Worm (Caenorhabditis elegans) whole organism, L4 larva: Measurements from ENCODE around the gene txdc-12.2.
A peak's percentile ranks its signal among the peaks of the same experiment; 100 is the strongest.
"Not testable (repeated sequence)": the region's sequence is repeated elsewhere in the genome, so short reads cannot be mapped to it uniquely, and the experiment has no call there.

ENCODE experiments used
- F26F4.8 ChIP-seq: fragments of 200-800 bp; sonication (Bioruptor generic); conservative IDR thresholded peaks from 2 replicates; pipeline ENCODE4 v1.3.6; 2022; ENCODE audit warnings: missing genetic modification characterization, missing compliant biosample characterization
- F44E2.7 ChIP-seq: fragments of 200-800 bp; sonication (Bioruptor generic); IDR thresholded peaks from 2 replicates; pipeline ENCODE4 v2.1.2; 2022; ENCODE audit warnings: missing genetic modification characterization, missing compliant biosample characterization
- Y105C5A.15 ChIP-seq: fragments of 200-800 bp; sonication (Bioruptor generic); IDR thresholded peaks from 2 replicates; pipeline ENCODE4 v1.3.6; 2022; ENCODE audit warnings: missing genetic modification characterization, missing compliant biosample characterization
- Y48G9A.11 ChIP-seq: fragments of 200-800 bp; sonication (Bioruptor generic); IDR thresholded peaks from 2 replicates; pipeline ENCODE4 v1.3.6; 2022; ENCODE audit warnings: missing genetic modification reagents, missing genetic modification characterization, missing compliant biosample characterization
- Y75B8A.6 ChIP-seq: fragments of 200-800 bp; sonication (Bioruptor generic); IDR thresholded peaks from 2 replicates; pipeline ENCODE4 v1.3.6; 2022; ENCODE audit warnings: missing genetic modification reagents, missing genetic modification characterization, missing compliant biosample characterization
- ZK337.2 ChIP-seq: fragments of 200-800 bp; sonication (Bioruptor generic); IDR thresholded peaks from 2 replicates; pipeline ENCODE4 v1.3.6; 2022; ENCODE audit warnings: missing genetic modification reagents, missing genetic modification characterization, missing compliant biosample characterization
- arid-1 ChIP-seq: fragments of 200-800 bp; sonication (Bioruptor generic); conservative IDR thresholded peaks from 2 replicates; pipeline ENCODE4 v1.3.6; 2022; ENCODE audit warnings: missing genetic modification reagents, missing genetic modification characterization, missing compliant biosample characterization
- ceh-82 ChIP-seq: sonication (generic microtip); optimal IDR thresholded peaks from 2 replicates; lab custom pipeline; 2017; ENCODE audit warnings: missing biosample characterization, missing genetic modification characterization
- ctbp-1 ChIP-seq: fragments of 200-800 bp; sonication (Bioruptor generic); IDR thresholded peaks from 2 replicates; pipeline ENCODE4 v1.3.6; 2022; ENCODE audit warnings: missing genetic modification reagents, missing genetic modification characterization, missing compliant biosample characterization
- daf-16 ChIP-seq, 3 experiments: sonication (generic microtip); optimal IDR thresholded peaks; 2 replicates each; lab custom pipeline; 2016 to 2017; ENCODE audit warnings: missing genetic modification characterization in 3 of 3, missing genetic modification reagents in 3 of 3, mild to moderate bottlenecking in 2 of 3, missing compliant biosample characterization in 2 of 3, missing biosample characterization in 1 of 3, moderate library complexity in 1 of 3
- dmd-6 ChIP-seq: fragments of 200-800 bp; sonication (Bioruptor generic); IDR thresholded peaks from 2 replicates; pipeline ENCODE4 v1.3.6; 2022; ENCODE audit warnings: missing genetic modification reagents, missing genetic modification characterization, missing compliant biosample characterization
- dmd-9 ChIP-seq: fragments of 200-800 bp; sonication (Bioruptor generic); IDR thresholded peaks from 2 replicates; pipeline ENCODE4 v1.3.6; 2022; ENCODE audit warnings: missing genetic modification reagents, missing genetic modification characterization, missing compliant biosample characterization
- dve-1 ChIP-seq: sonication (generic microtip); optimal IDR thresholded peaks from 2 replicates; lab custom pipeline; 2017; ENCODE audit warnings: antibody characterized with exemption, mild to moderate bottlenecking, missing genetic modification characterization, missing compliant biosample characterization; ENCODE audit not compliant: insufficient read depth
- egl-43 ChIP-seq: fragments of 200-800 bp; sonication (Bioruptor generic); IDR thresholded peaks from 2 replicates; pipeline ENCODE4 v1.3.6; 2022; ENCODE audit warnings: missing genetic modification reagents, missing genetic modification characterization, missing compliant biosample characterization
- fkh-10 ChIP-seq: fragments of 150-350 bp; optimal IDR thresholded peaks from 2 replicates; lab custom pipeline; 2014; ENCODE audit warnings: missing biosample characterization, missing genetic modification reagents, missing genetic modification characterization
- lim-7 ChIP-seq: fragments of 200-800 bp; sonication (Bioruptor generic); IDR thresholded peaks from 2 replicates; pipeline ENCODE4 v1.3.6; 2022; ENCODE audit warnings: missing genetic modification characterization, missing compliant biosample characterization
- lin-1 ChIP-seq: fragments of 200-800 bp; sonication (Bioruptor generic); IDR thresholded peaks from 2 replicates; pipeline ENCODE4 v1.3.6; 2022; ENCODE audit warnings: missing genetic modification reagents, missing genetic modification characterization, missing compliant biosample characterization
- madf-5 ChIP-seq, 2 experiments: fragments of 200-800 bp; sonication (Bioruptor generic); IDR thresholded peaks; 2 replicates each; pipeline ENCODE4 v1.3.6; 2022; ENCODE audit warnings: missing compliant biosample characterization in 2 of 2, missing genetic modification characterization in 2 of 2
- madf-9 ChIP-seq: fragments of 200-800 bp; sonication (Bioruptor generic); conservative IDR thresholded peaks from 2 replicates; pipeline ENCODE4 v1.3.6; 2022; ENCODE audit warnings: missing genetic modification reagents, missing genetic modification characterization, missing compliant biosample characterization
- mdt-29 ChIP-seq: fragments of 200-800 bp; sonication (Bioruptor generic); IDR thresholded peaks from 2 replicates; pipeline ENCODE4 v1.3.6; 2022; ENCODE audit warnings: missing genetic modification reagents, missing genetic modification characterization, missing compliant biosample characterization
- pha-4 ChIP-seq, 2 experiments: fragments of 150-350 bp in 1 of 2; fragments of 200-800 bp in 1 of 2; sonication (Bioruptor generic) in 1 of 2; IDR thresholded peaks in 1 of 2; optimal IDR thresholded peaks in 1 of 2; 2 replicates each; pipeline versions ENCODE4 v1.3.6 to Lab custom; 2014 to 2022; ENCODE audit warnings: missing genetic modification characterization in 2 of 2, missing genetic modification reagents in 2 of 2, missing biosample characterization in 1 of 2, missing compliant biosample characterization in 1 of 2
- pqm-1 ChIP-seq: sonication (generic microtip); optimal IDR thresholded peaks from 2 replicates; lab custom pipeline; 2017; ENCODE audit warnings: missing biosample characterization, missing genetic modification characterization
- set-16 ChIP-seq: fragments of 200-800 bp; sonication (Bioruptor generic); IDR thresholded peaks from 2 replicates; pipeline ENCODE4 v1.3.6; 2022; ENCODE audit warnings: missing genetic modification reagents, missing genetic modification characterization, missing compliant biosample characterization
- snpc-1.2 ChIP-seq: fragments of 200-800 bp; sonication (Bioruptor generic); IDR thresholded peaks from 2 replicates; pipeline ENCODE4 v1.3.6; 2022; ENCODE audit warnings: missing genetic modification reagents, missing genetic modification characterization, missing compliant biosample characterization
- tag-97 ChIP-seq: fragments of 200-800 bp; sonication (Bioruptor generic); IDR thresholded peaks from 2 replicates; pipeline ENCODE4 v1.3.6; 2022; ENCODE audit warnings: missing genetic modification characterization, missing compliant biosample characterization
- tra-1 ChIP-seq: fragments of 200-800 bp; sonication (Bioruptor generic); IDR thresholded peaks from 2 replicates; pipeline ENCODE4 v1.3.6; 2022; ENCODE audit warnings: missing genetic modification reagents, missing genetic modification characterization, missing compliant biosample characterization
- unc-62 ChIP-seq, 3 experiments: fragments of 150-350 bp in 1 of 3; sonication (generic microtip); optimal IDR thresholded peaks in 2 of 3; peaks in 1 of 3; 1 replicate in 1 of 3; 2 replicates in 2 of 3; lab custom pipeline; 2014 to 2017; ENCODE audit warnings: missing biosample characterization in 3 of 3, missing genetic modification characterization in 3 of 3, missing genetic modification reagents in 3 of 3, missing genotype in 1 of 3
- vab-7 ChIP-seq: fragments of 200-800 bp; sonication (Bioruptor generic); IDR thresholded peaks from 2 replicates; pipeline ENCODE4 v1.3.6; 2022; ENCODE audit warnings: missing genetic modification reagents, missing genetic modification characterization, missing compliant biosample characterization
- zag-1 ChIP-seq: fragments of 150-350 bp; optimal IDR thresholded peaks from 2 replicates; lab custom pipeline; 2014; ENCODE audit warnings: missing biosample characterization, missing genetic modification characterization
- zip-11 ChIP-seq: fragments of 200-800 bp; sonication (Bioruptor generic); IDR thresholded peaks from 2 replicates; pipeline ENCODE4 v1.3.6; 2022; ENCODE audit warnings: missing genetic modification characterization, missing compliant biosample characterization
- ztf-7 ChIP-seq: fragments of 150-350 bp; optimal IDR thresholded peaks from 2 replicates; lab custom pipeline; 2014; ENCODE audit warnings: missing biosample characterization, missing genetic modification characterization

Gene txdc-12.2

ce11 chrX:2048865-2049405 lies 25.3 kb upstream of the txdc-12.2 start:
- TF ChIP-seq ztf-7 (tag; lab: Kevin White, UChicago) (no peak), ceh-82 (no peak), zag-1 (no peak), fkh-10 (peak; percentile 28)

- peak in 1 of 2 experiments; percentile 96 for TF ChIP-seq unc-62 (GFP tag; optimal IDR thresholded peaks at IDR 0.05 in 1 of 2; lab: Kevin White, UChicago)
- TF ChIP-seq unc-62 (tag; optimal IDR thresholded peaks at IDR 0.05; lab: Kevin White, UChicago): no peak
- no peak for TF ChIP-seq F44E2.7 (GFP tag; lab: Robert Waterston, UW)
- TF ChIP-seq, all 104 proteins: peak for 1
Observed at ce11 chrX:2050212-2050611, 24.0 kb upstream of the txdc-12.2 start.

- no peak for TF ChIP-seq tag-97 (GFP tag; lab: Robert Waterston, UW)
- TF ChIP-seq pqm-1 (tag; lab: Kevin White, UChicago): peak; percentile 64
- no peak for TF ChIP-seq dmd-9
- peak; percentile 16; the same call in 1 of the 2 replicates for TF ChIP-seq dmd-6
- no peak for TF ChIP-seq daf-16 (GFP tag; optimal IDR thresholded peaks at IDR 0.05; lab: Kevin White, UChicago)
- TF ChIP-seq daf-16 (tag; optimal IDR thresholded peaks at IDR 0.05; lab: Kevin White, UChicago): peak; percentile 56
- TF ChIP-seq ZK337.2 (GFP tag; lab: Robert Waterston, UW): no peak
- peak; percentile 21 for TF ChIP-seq dve-1 (tag; lab: Kevin White, UChicago)
Observed at ce11 chrX:2051602-2052001, 22.6 kb upstream of the txdc-12.2 start, which contains the start of gene Y102A11A.1. Gene Y102A11A.1 (plus strand): TSS chrX:2051824.

- 0 out of 2 replicates have a peak, but pooled peaks have one; percentile 7 for TF ChIP-seq set-16 (GFP tag; lab: Robert Waterston, UW)
Observed at ce11 chrX:2056875-2057274, 17.4 kb upstream of the txdc-12.2 start.

- 0 out of 2 replicates have a peak, but pooled peaks have one; percentile 14 for TF ChIP-seq zip-11 (GFP tag; lab: Robert Waterston, UW)
- peak; percentile 80 for TF ChIP-seq snpc-1.2 (GFP tag; lab: Robert Waterston, UW)
- TF ChIP-seq lim-7 (GFP tag; lab: Robert Waterston, UW): peak; percentile 88
- TF ChIP-seq lin-1: peak; percentile 95
- TF ChIP-seq tra-1 (GFP tag; lab: Robert Waterston, UW): peak; percentile 75; the same call in 1 of the 2 replicates
- TF ChIP-seq dmd-9: 0 out of 2 replicates have a peak, but pooled peaks have one; percentile 13
- TF ChIP-seq dmd-6: 0 out of 2 replicates have a peak, but pooled peaks have one; percentile 22
- peak; percentile 84; the same call in 1 of the 2 replicates for TF ChIP-seq pha-4 (GFP tag; IDR thresholded peaks at IDR 0.05; lab: Robert Waterston, UW)
- TF ChIP-seq pha-4 (tag; optimal IDR thresholded peaks at IDR 0.05; lab: Kevin White, UChicago): not testable (repeated sequence)
- peak; percentile 86 for TF ChIP-seq Y105C5A.15 (GFP tag; lab: Robert Waterston, UW)
- TF ChIP-seq egl-43 (GFP tag; lab: Robert Waterston, UW): peak; percentile 26; the same call in 1 of the 2 replicates
- peak; percentile 97 for TF ChIP-seq mdt-29 (GFP tag; lab: Robert Waterston, UW)
- peak; percentile 82 for TF ChIP-seq arid-1 (GFP tag; lab: Robert Waterston, UW)
- peak; percentile 72 for TF ChIP-seq ctbp-1 (GFP tag; lab: Robert Waterston, UW)
- peak; percentile 49; the same call in 1 of the 2 replicates for TF ChIP-seq Y48G9A.11
- TF ChIP-seq vab-7 (GFP tag; lab: Robert Waterston, UW): peak; percentile 71
- peak in 1 of 2 experiments; percentile 61; a peak in 1 of 4 replicates for TF ChIP-seq madf-5 (GFP tag; IDR thresholded peaks at IDR 0.05; lab: Robert Waterston, UW)
- TF ChIP-seq F26F4.8 (GFP tag; lab: Robert Waterston, UW): peak; percentile 79
- TF ChIP-seq Y75B8A.6 (GFP tag; lab: Robert Waterston, UW): peak; percentile 83; the same call in 1 of the 2 replicates
- peak; percentile 64 for TF ChIP-seq madf-9 (GFP tag; lab: Robert Waterston, UW)
- TF ChIP-seq, all 104 proteins: peak for 19; not testable (repeated sequence) for 85
Observed at ce11 chrX:2057828-2058418, 16.3 kb upstream of the txdc-12.2 start.
